Fruit fly (Drosophila melanogaster): ENCODE data around the gene CG7059.

DNA sequence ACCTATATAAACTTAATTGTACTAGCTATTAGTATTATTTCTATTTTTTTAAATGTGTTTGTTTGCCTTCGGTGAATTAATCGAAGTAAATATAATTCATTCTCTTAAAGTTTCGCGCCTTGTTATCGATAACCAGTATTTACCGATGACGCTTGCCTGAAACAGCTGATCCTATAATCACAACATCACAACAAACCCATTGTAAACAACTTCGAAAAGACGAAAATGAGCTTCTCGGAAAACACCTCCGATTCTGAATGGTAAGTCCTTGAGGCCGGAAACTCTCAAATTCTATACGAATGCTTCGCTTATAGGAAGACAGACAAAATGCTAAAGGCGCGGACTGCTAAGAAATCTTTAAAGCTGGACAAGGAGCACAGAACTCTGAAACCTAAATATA is 9.6 kb upstream of the CG7059 start, which contains the start of gene CG34149:
- TF ChIP-seq pros (GFP tag; optimal IDR thresholded peaks at IDR 0.05): no peak
- TF ChIP-seq CG7839 (tag; optimal IDR thresholded peaks at IDR 0.05): no peak
- no peak for TF ChIP-seq Kr (GFP tag; optimal IDR thresholded peaks at IDR 0.05)
